Fruit fly (Drosophila melanogaster) whole organism, embryonic: Measurements from ENCODE around the gene JIL-1.

Source experiments
- Awh ChIP-seq: fragments of 200-800 bp; sonication (Bioruptor generic); IDR thresholded peaks from 2 replicates; pipeline ENCODE4, ENCODE4 v1.3.6; 2022; ENCODE audit warnings: missing biosample characterization, missing genetic modification characterization
- B-H1 ChIP-seq: fragments of 200-800 bp; sonication (Bioruptor generic); IDR thresholded peaks from 3 replicates; pipeline ENCODE4 v1.3.6; 2022; ENCODE audit warnings: missing biosample characterization, missing genetic modification characterization
- BEAF-32 ChIP-seq: fragments of 200-800 bp; sonication (Bioruptor generic); optimal IDR thresholded peaks from 3 replicates; lab custom pipeline; 2017; ENCODE audit warnings: missing biosample characterization, missing genetic modification characterization, mild to moderate bottlenecking, moderate library complexity, missing genetic modification reagents
- CG11398 ChIP-seq: fragments of 200-800 bp; sonication (Bioruptor generic); optimal IDR thresholded peaks from 2 replicates; lab custom pipeline; 2016; ENCODE audit warnings: missing biosample characterization, missing genetic modification characterization
- CG11504 ChIP-seq: fragments of 200-800 bp; sonication (Bioruptor generic); optimal IDR thresholded peaks from 3 replicates; lab custom pipeline; 2019; ENCODE audit warnings: missing biosample characterization, mild to moderate bottlenecking, missing genetic modification characterization, moderate library complexity
- CG12236 ChIP-seq: fragments of 200-800 bp; sonication (Bioruptor generic); optimal IDR thresholded peaks from 2 replicates; lab custom pipeline; 2016; ENCODE audit warnings: missing biosample characterization, missing genetic modification characterization
- CG12942 ChIP-seq: fragments of 200-800 bp; sonication (Bioruptor generic); optimal IDR thresholded peaks from 3 replicates; lab custom pipeline; 2016; ENCODE audit warnings: missing biosample characterization, missing genetic modification characterization
- CG13624 ChIP-seq: fragments of 200-800 bp; sonication (Bioruptor generic); optimal IDR thresholded peaks from 2 replicates; lab custom pipeline; 2016; ENCODE audit warnings: missing biosample characterization, missing genetic modification characterization
- CG14441 ChIP-seq: fragments of 200-800 bp; sonication (Bioruptor generic); IDR thresholded peaks from 2 replicates; pipeline ENCODE4 v1.3.6; 2022; ENCODE audit warnings: missing biosample characterization, missing genetic modification characterization
- CG14710 ChIP-seq: fragments of 200-800 bp; sonication (Bioruptor generic); optimal IDR thresholded peaks from 3 replicates; lab custom pipeline; 2019; ENCODE audit warnings: missing biosample characterization, mild to moderate bottlenecking, missing genetic modification characterization, moderate library complexity
- CG17359 ChIP-seq: fragments of 200-800 bp; sonication (Bioruptor generic); optimal IDR thresholded peaks from 3 replicates; lab custom pipeline; 2018; ENCODE audit warnings: missing biosample characterization, mild to moderate bottlenecking, missing genetic modification characterization, moderate library complexity
- CG18619 ChIP-seq: fragments of 200-800 bp; sonication (Bioruptor generic); optimal IDR thresholded peaks from 3 replicates; lab custom pipeline; 2017; ENCODE audit warnings: missing biosample characterization, mild to moderate bottlenecking, missing genetic modification characterization
- CG2116 ChIP-seq: fragments of 200-800 bp; sonication (Bioruptor generic); optimal IDR thresholded peaks from 3 replicates; lab custom pipeline; 2018; ENCODE audit warnings: missing biosample characterization, mild to moderate bottlenecking, missing genetic modification characterization
- CG2889 ChIP-seq: fragments of 200-800 bp; sonication (Bioruptor generic); IDR thresholded peaks from 3 replicates; pipeline ENCODE4 v1.3.6; 2022; ENCODE audit warnings: missing biosample characterization, missing genetic modification characterization
- CG33213 ChIP-seq: fragments of 200-800 bp; sonication (Bioruptor generic); optimal IDR thresholded peaks from 3 replicates; lab custom pipeline; 2016; ENCODE audit warnings: missing biosample characterization, missing genetic modification characterization
- CG34224 ChIP-seq: fragments of 200-800 bp; sonication (Bioruptor generic); IDR thresholded peaks from 3 replicates; pipeline ENCODE4 v1.3.6; 2022; ENCODE audit warnings: missing biosample characterization, missing genetic modification characterization; ENCODE audit not compliant: partially characterized antibody
- CG34376 ChIP-seq: fragments of 200-800 bp; sonication (Bioruptor generic); optimal IDR thresholded peaks from 2 replicates; lab custom pipeline; 2018; ENCODE audit warnings: missing biosample characterization, mild to moderate bottlenecking, missing genetic modification characterization
- CG3726 ChIP-seq: fragments of 200-800 bp; sonication (Bioruptor generic); IDR thresholded peaks from 3 replicates; pipeline ENCODE4, ENCODE4 v1.3.6; 2022; ENCODE audit warnings: missing biosample characterization, missing genetic modification characterization
- CG3847 ChIP-seq: fragments of 200-800 bp; sonication (Bioruptor generic); IDR thresholded peaks from 2 replicates; pipeline ENCODE4 v1.3.6; 2022; ENCODE audit warnings: missing biosample characterization, missing genetic modification characterization
- CG43689 ChIP-seq: fragments of 200-800 bp; sonication (Bioruptor generic); IDR thresholded peaks from 2 replicates; pipeline ENCODE4 v1.3.6; 2022; ENCODE audit warnings: missing biosample characterization, missing genetic modification characterization
- CG6175 ChIP-seq: fragments of 200-800 bp; sonication (Bioruptor generic); IDR thresholded peaks from 3 replicates; pipeline ENCODE4 v1.3.6; 2022; ENCODE audit warnings: missing biosample characterization, missing genetic modification characterization
- CG6791 ChIP-seq: fragments of 200-800 bp; sonication (Bioruptor generic); IDR thresholded peaks from 3 replicates; pipeline ENCODE4 v1.3.6; 2022; ENCODE audit warnings: missing biosample characterization, missing genetic modification characterization; ENCODE audit not compliant: partially characterized antibody
- CG6854 ChIP-seq: fragments of 200-800 bp; sonication (Bioruptor generic); optimal IDR thresholded peaks from 3 replicates; lab custom pipeline; 2017; ENCODE audit warnings: missing biosample characterization, mild to moderate bottlenecking, missing genetic modification characterization
- CG8359 ChIP-seq: fragments of 200-800 bp; sonication (Bioruptor generic); optimal IDR thresholded peaks from 2 replicates; lab custom pipeline; 2017; ENCODE audit warnings: missing biosample characterization, mild to moderate bottlenecking, missing genetic modification characterization, borderline replicate concordance
- CG9817 ChIP-seq: fragments of 200-800 bp; sonication (Bioruptor generic); optimal IDR thresholded peaks from 2 replicates; lab custom pipeline; 2018; ENCODE audit warnings: missing biosample characterization, mild to moderate bottlenecking, missing genetic modification characterization, moderate library complexity
- Drgx ChIP-seq: fragments of 200-800 bp; sonication (Bioruptor generic); IDR thresholded peaks from 2 replicates; pipeline ENCODE4 v1.3.6; 2022; ENCODE audit warnings: missing biosample characterization, missing genetic modification characterization
- Eip74EF ChIP-seq, 2 experiments: fragments of 200-800 bp in 1 of 2; fragments of >200 bp in 1 of 2; sonication (Bioruptor generic) in 1 of 2; optimal IDR thresholded peaks; 2 replicates each; lab custom pipeline; 2017 to 2019; ENCODE audit warnings: missing biosample characterization in 2 of 2, missing genetic modification characterization in 2 of 2, mild to moderate bottlenecking in 1 of 2, moderate library complexity in 1 of 2
- Fer1 ChIP-seq: fragments of 200-800 bp; sonication (Bioruptor generic); optimal IDR thresholded peaks from 2 replicates; lab custom pipeline; 2017; ENCODE audit warnings: missing biosample characterization, mild to moderate bottlenecking, missing genetic modification characterization
- Max ChIP-seq: fragments of 200-800 bp; sonication (Bioruptor generic); optimal IDR thresholded peaks from 2 replicates; lab custom pipeline; 2016; ENCODE audit warnings: missing biosample characterization, mild to moderate bottlenecking, missing genetic modification characterization
- Med ChIP-seq: fragments of 200-800 bp; sonication (Bioruptor generic); peaks from one replicate; lab custom pipeline; 2016; ENCODE audit warnings: missing biosample characterization, missing genetic modification characterization, mild to moderate bottlenecking, inconsistent platforms, moderate library complexity
- Myb ChIP-seq: fragments of 200-800 bp; sonication (Bioruptor generic); optimal IDR thresholded peaks from 2 replicates; lab custom pipeline; 2016; ENCODE audit warnings: missing biosample characterization, missing genetic modification characterization
- NC2α ChIP-seq: fragments of 200-800 bp; sonication (Bioruptor generic); optimal IDR thresholded peaks from 2 replicates; lab custom pipeline; 2016; ENCODE audit warnings: missing biosample characterization, missing genetic modification characterization
- Opbp ChIP-seq: fragments of 200-800 bp; sonication (Bioruptor generic); IDR thresholded peaks from 3 replicates; pipeline ENCODE4 v1.3.6; 2022; ENCODE audit warnings: missing biosample characterization, missing genetic modification characterization; ENCODE audit not compliant: partially characterized antibody
- Rx ChIP-seq: fragments of 200-800 bp; sonication (Bioruptor generic); IDR thresholded peaks from 2 replicates; pipeline ENCODE4 v1.3.6; 2022; ENCODE audit warnings: missing biosample characterization, missing genetic modification characterization
- Side ChIP-seq: fragments of 200-800 bp; sonication (Bioruptor generic); optimal IDR thresholded peaks from 2 replicates; lab custom pipeline; 2016; ENCODE audit warnings: missing biosample characterization, missing genetic modification characterization
- Vsx1 ChIP-seq: fragments of 200-800 bp; sonication (Bioruptor generic); optimal IDR thresholded peaks from 2 replicates; lab custom pipeline; 2017; ENCODE audit warnings: missing biosample characterization, mild to moderate bottlenecking, missing genetic modification characterization, missing genetic modification reagents
- bbx ChIP-seq: fragments of 200-800 bp; sonication (Bioruptor generic); IDR thresholded peaks from 2 replicates; pipeline ENCODE4 v1.3.6; 2022; ENCODE audit warnings: missing biosample characterization, missing genetic modification characterization; ENCODE audit not compliant: partially characterized antibody
- btn ChIP-seq: fragments of 200-800 bp; sonication (Bioruptor generic); optimal IDR thresholded peaks from 2 replicates; lab custom pipeline; 2016; ENCODE audit warnings: missing biosample characterization, missing genetic modification characterization
- cg ChIP-seq: fragments of 200-800 bp; sonication (Bioruptor generic); optimal IDR thresholded peaks from 3 replicates; lab custom pipeline; 2019; ENCODE audit warnings: missing biosample characterization, mild to moderate bottlenecking, missing genetic modification characterization, moderate library complexity
- chif ChIP-seq, 2 experiments: fragments of 200-800 bp; sonication (Bioruptor generic); optimal IDR thresholded peaks; 3 replicates each; lab custom pipeline; 2016; ENCODE audit warnings: missing biosample characterization in 2 of 2, missing genetic modification characterization in 2 of 2
- dati ChIP-seq: fragments of 200-800 bp; sonication (Bioruptor generic); IDR thresholded peaks from 2 replicates; pipeline ENCODE4 v1.3.6; 2022; ENCODE audit warnings: missing biosample characterization, missing genetic modification characterization
- eve ChIP-seq, 2 experiments: fragments of >200 bp; optimal IDR thresholded peaks; 2 replicates each; lab custom pipeline; 2017; ENCODE audit warnings: missing biosample characterization in 2 of 2, missing genetic modification characterization in 2 of 2
- hb ChIP-seq: fragments of 200-800 bp; sonication (Bioruptor generic); IDR thresholded peaks from 3 replicates; pipeline ENCODE4 v1.3.6; 2022; ENCODE audit warnings: missing biosample characterization, missing genetic modification characterization; ENCODE audit not compliant: partially characterized antibody
- jigr1 ChIP-seq: fragments of 200-800 bp; sonication (Bioruptor generic); IDR thresholded peaks from 3 replicates; pipeline ENCODE4 v1.3.6; 2022; ENCODE audit warnings: missing biosample characterization, missing genetic modification characterization
- lola ChIP-seq, 3 experiments: fragments of >200 bp in 2 of 3; fragments of 200-800 bp in 1 of 3; sonication (Bioruptor generic) in 1 of 3; optimal IDR thresholded peaks; 2 replicates each; lab custom pipeline; 2017 to 2019; ENCODE audit warnings: missing biosample characterization in 3 of 3, missing genetic modification characterization in 3 of 3, mild to moderate bottlenecking in 1 of 3, moderate library complexity in 1 of 3
- mam ChIP-seq: fragments of 200-800 bp; sonication (Bioruptor generic); optimal IDR thresholded peaks from 3 replicates; lab custom pipeline; 2016; ENCODE audit warnings: missing biosample characterization, missing genetic modification characterization
- pan ChIP-seq, 4 experiments: fragments of >200 bp in 3 of 4; fragments of 200-800 bp in 1 of 4; sonication (Bioruptor generic) in 1 of 4; optimal IDR thresholded peaks in 3 of 4; IDR thresholded peaks in 1 of 4; 2 replicates each; pipeline versions ENCODE4 v1.3.6 to Lab custom; 2017 to 2022; ENCODE audit warnings: missing biosample characterization in 2 of 4, missing genetic modification characterization in 2 of 4, mixed read lengths in 1 of 4
- ro ChIP-seq: fragments of 200-800 bp; sonication (Bioruptor generic); IDR thresholded peaks from 2 replicates; pipeline ENCODE4 v1.3.6; 2022; ENCODE audit warnings: missing biosample characterization, missing genetic modification characterization
- sr ChIP-seq: fragments of 200-800 bp; sonication (Bioruptor generic); IDR thresholded peaks from 3 replicates; pipeline ENCODE4 v1.3.6; 2022; ENCODE audit warnings: missing biosample characterization, missing genetic modification characterization
- usp ChIP-seq: fragments of >200 bp; optimal IDR thresholded peaks from 2 replicates; lab custom pipeline; 2017; ENCODE audit warnings: missing biosample characterization, missing genetic modification characterization
- zfh1 ChIP-seq: fragments of 200-800 bp; sonication (Bioruptor generic); IDR thresholded peaks from 3 replicates; pipeline ENCODE4 v1.3.6; 2022; ENCODE audit warnings: missing biosample characterization, missing genetic modification characterization

Gene JIL-1

DNA sequence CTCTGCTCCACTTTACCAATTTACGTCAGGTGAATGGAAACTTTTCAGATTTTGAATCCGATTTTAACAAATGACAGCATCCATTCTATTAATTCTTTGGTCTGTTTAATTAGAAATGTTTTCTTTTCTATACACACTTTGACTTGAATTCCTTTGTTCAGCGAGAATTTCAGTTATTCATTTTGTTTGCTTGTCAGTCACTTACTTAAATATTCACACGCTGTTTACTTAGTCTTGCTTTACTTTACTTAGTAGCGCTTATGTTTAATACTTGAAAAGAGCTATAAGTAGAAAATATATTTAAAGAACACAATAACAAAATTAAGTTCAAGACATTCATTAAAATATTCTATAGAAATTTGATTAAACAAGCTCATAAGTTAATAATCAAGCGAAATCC is 14.4 kb upstream of the JIL-1 start, which contains the start of gene CG32073 (continued):
- TF ChIP-seq CG18619 (GFP tag; lab: Kevin White, UChicago) (no peak), Fer1 (GFP tag; lab: Kevin White, UChicago) (peak; percentile 56), mam (GFP tag; lab: Kevin White, UChicago) (no peak), CG6175 (GFP tag; lab: Robert Waterston, UW) (no peak), zfh1 (no peak), Rx (GFP tag; lab: Robert Waterston, UW) (no peak), ro (GFP tag; lab: Robert Waterston, UW) (no peak), jigr1 (GFP tag; lab: Robert Waterston, UW) (no peak), bbx (GFP tag; lab: Robert Waterston, UW) (no peak), Side (no peak), CG8359 (GFP tag; lab: Kevin White, UChicago) (no peak), dati (no peak), CG17359 (tag; lab: Kevin White, UChicago) (peak; percentile 10), Med (GFP tag; lab: Kevin White, UChicago) (no peak), CG12942 (GFP tag; lab: Kevin White, UChicago) (no peak), Myb (GFP tag; lab: Kevin White, UChicago) (no peak), CG11398 (GFP tag; lab: Kevin White, UChicago) (no peak), Opbp (no peak), hb (GFP tag; lab: Robert Waterston, UW) (no peak), B-H1 (GFP tag; lab: Robert Waterston, UW) (no peak), CG2116 (GFP tag; lab: Kevin White, UChicago) (no peak), usp (no peak), BEAF-32 (GFP tag; lab: Kevin White, UChicago) (no peak), eve (GFP tag; optimal IDR thresholded peaks at IDR 0.05; lab: Kevin White, UChicago) (no peak), Awh (0 out of 2 replicates have a peak, but pooled peaks have one; percentile 16), CG9817 (no peak), CG43689 (no peak), CG34376 (GFP tag; lab: Kevin White, UChicago) (no peak), CG6854 (GFP tag; lab: Kevin White, UChicago) (no peak), CG2889 (GFP tag; lab: Robert Waterston, UW) (no peak), cg (GFP tag; lab: Kevin White, UChicago) (no peak), btn (GFP tag; lab: Kevin White, UChicago) (no peak), CG34224 (GFP tag; lab: Robert Waterston, UW) (no peak), CG33213 (GFP tag; lab: Kevin White, UChicago) (peak; percentile 34), CG3726 (GFP tag; lab: Robert Waterston, UW) (no peak), CG14710 (peak; percentile 42), CG11504 (no peak), pan (optimal IDR thresholded peaks at IDR 0.05; lab: Kevin White, UChicago) (no peak), pan (GFP tag; optimal IDR thresholded peaks at IDR 0.05 in 1 of 2, IDR thresholded peaks at IDR 0.05 in 1 of 2) (no peak), CG3847 (GFP tag; lab: Robert Waterston, UW) (no peak), CG6791 (GFP tag; lab: Robert Waterston, UW) (no peak), chif (GFP tag; optimal IDR thresholded peaks at IDR 0.05; lab: Kevin White, UChicago) (no peak), Max (GFP tag; lab: Kevin White, UChicago) (peak; percentile 35), Eip74EF (GFP tag; optimal IDR thresholded peaks at IDR 0.05; lab: Kevin White, UChicago) (no peak), NC2α (no peak), Vsx1 (GFP tag; lab: Kevin White, UChicago) (peak; percentile 67), sr (GFP tag; lab: Robert Waterston, UW) (no peak), Drgx (GFP tag; lab: Robert Waterston, UW) (no peak), CG13624 (GFP tag; lab: Kevin White, UChicago) (no peak), CG14441 (GFP tag; lab: Robert Waterston, UW) (no peak), lola (GFP tag; optimal IDR thresholded peaks at IDR 0.05; lab: Kevin White, UChicago) (no peak), CG12236 (GFP tag; lab: Kevin White, UChicago) (no peak)
